Worm (Caenorhabditis elegans): ENCODE data around the gene F10C1.1.

ce11 chrII:5747312-5747711, 26.7 kb upstream of the F10C1.1 start:
- TF ChIP-seq W03F9.2 (tag; optimal IDR thresholded peaks at IDR 0.05) (no peak), dao-5 (tag; optimal IDR thresholded peaks at IDR 0.05) (no peak)

Data from whole organism, L4/young adult.